Fruit fly (Drosophila melanogaster): ENCODE measurements around the gene CG15646.

DNA sequence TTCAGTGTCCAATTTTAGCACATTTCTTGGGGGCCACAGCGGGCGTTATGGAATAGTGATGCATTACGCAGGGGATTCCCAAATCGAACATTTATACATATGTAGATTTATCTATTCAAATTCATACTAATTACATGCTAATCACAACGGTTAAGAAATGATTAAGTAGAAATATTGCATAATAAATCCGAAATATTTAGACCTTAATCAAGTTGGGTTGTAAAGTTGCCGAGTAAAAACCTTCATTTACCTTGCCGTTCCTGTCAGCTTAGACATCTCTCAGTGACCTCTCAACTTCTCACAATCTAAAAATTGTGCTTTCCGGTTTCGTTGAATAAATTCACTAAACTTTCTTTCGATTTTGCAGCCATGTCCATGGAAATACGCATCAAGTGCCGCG, 26.9 kb downstream of the CG15646 start, which contains the start of gene CG8117:
- TF ChIP-seq gl (tag; optimal IDR thresholded peaks at IDR 0.05) (no peak), CG34367 (tag; optimal IDR thresholded peaks at IDR 0.05) (no peak), CG13204 (GFP tag; optimal IDR thresholded peaks at IDR 0.05) (no peak), Snoo (tag; optimal IDR thresholded peaks at IDR 0.05) (no peak), EcR (GFP tag; optimal IDR thresholded peaks at IDR 0.05) (no peak)
